Worm (Caenorhabditis elegans) whole organism, late embryonic: ENCODE measurements around the gene glb-14.

Source experiments
- ahr-1 ChIP-seq: sonication (generic microtip); optimal IDR thresholded peaks from 2 replicates; lab custom pipeline; 2016; ENCODE audit warnings: missing genetic modification characterization, missing compliant biosample characterization
- ama-1 ChIP-seq: fragments of 150-350 bp; optimal IDR thresholded peaks from 2 replicates; lab custom pipeline; 2014
- ceh-24 ChIP-seq: sonication (generic microtip); optimal IDR thresholded peaks from 2 replicates; lab custom pipeline; 2016; ENCODE audit warnings: mild to moderate bottlenecking, missing genetic modification characterization, missing compliant biosample characterization
- fkh-6 ChIP-seq: sonication (generic microtip); optimal IDR thresholded peaks from 2 replicates; lab custom pipeline; 2016; ENCODE audit warnings: missing genetic modification characterization, missing compliant biosample characterization
- hlh-8 ChIP-seq: sonication (generic microtip); optimal IDR thresholded peaks from 2 replicates; lab custom pipeline; 2016; ENCODE audit warnings: missing genotype, missing genetic modification characterization, missing compliant biosample characterization
- lim-6 ChIP-seq: sonication (generic microtip); optimal IDR thresholded peaks from 2 replicates; lab custom pipeline; 2016; ENCODE audit warnings: missing genetic modification characterization, missing compliant biosample characterization
- mec-3 ChIP-seq: sonication (generic microtip); optimal IDR thresholded peaks from 2 replicates; lab custom pipeline; 2016; ENCODE audit warnings: borderline replicate concordance, missing genetic modification characterization, missing compliant biosample characterization
- nhr-11 ChIP-seq: fragments of 150-350 bp; optimal IDR thresholded peaks from 2 replicates; lab custom pipeline; 2014; ENCODE audit warnings: missing biosample characterization, missing genetic modification characterization
- nhr-232 ChIP-seq: sonication (generic microtip); optimal IDR thresholded peaks from 2 replicates; lab custom pipeline; 2016; ENCODE audit warnings: missing genetic modification characterization, missing compliant biosample characterization
- pha-2 ChIP-seq: sonication (generic microtip); optimal IDR thresholded peaks from 2 replicates; lab custom pipeline; 2017; ENCODE audit warnings: mild to moderate bottlenecking, missing genetic modification characterization, missing compliant biosample characterization
- pha-4 ChIP-seq: fragments of 150-350 bp; optimal IDR thresholded peaks from 2 replicates; lab custom pipeline; 2018; ENCODE audit warnings: missing biosample characterization, missing genetic modification reagents, missing genetic modification characterization
- ref-2 ChIP-seq: sonication (generic microtip); optimal IDR thresholded peaks from 2 replicates; lab custom pipeline; 2016; ENCODE audit warnings: missing genetic modification characterization, missing compliant biosample characterization
- sox-4 ChIP-seq: sonication (generic microtip); optimal IDR thresholded peaks from 2 replicates; lab custom pipeline; 2017; ENCODE audit warnings: mild to moderate bottlenecking, missing genetic modification characterization, inconsistent platforms, missing compliant biosample characterization
- tbx-2 ChIP-seq: sonication (generic microtip); optimal IDR thresholded peaks from 2 replicates; lab custom pipeline; 2016; ENCODE audit warnings: missing genetic modification characterization, missing compliant biosample characterization

DNA sequence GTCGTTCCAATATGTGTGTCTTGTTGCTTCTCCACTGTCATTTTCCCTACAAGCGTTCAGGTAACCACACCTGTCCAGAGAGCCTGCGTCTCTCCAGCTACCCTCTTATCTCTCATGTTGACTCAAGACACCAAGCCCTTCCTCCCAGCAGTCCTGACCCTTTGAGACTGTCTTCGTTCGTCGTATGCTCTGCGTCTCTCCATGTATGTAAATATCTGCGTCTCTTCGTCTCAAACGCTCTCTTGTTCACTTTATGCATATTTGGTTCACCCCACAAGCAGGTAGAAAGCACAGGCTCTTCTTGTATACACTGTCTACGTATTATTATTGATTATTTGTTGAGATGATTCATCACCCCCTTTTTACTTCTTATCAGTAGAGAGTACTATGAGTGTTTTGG lies 47.1 kb downstream of the glb-14 start:
- TF ChIP-seq nhr-11 (no peak), nhr-232 (no peak), lim-6 (tag; lab: Kevin White, UChicago) (no peak), pha-4 (tag; lab: Kevin White, UChicago) (no peak), ref-2 (tag; lab: Kevin White, UChicago) (no peak), ama-1 (lab: Kevin White, UChicago) (no peak), tbx-2 (peak; percentile 63), hlh-8 (tag; lab: Kevin White, UChicago) (no peak), fkh-6 (tag; lab: Kevin White, UChicago) (no peak), mec-3 (tag; lab: Kevin White, UChicago) (no peak), sox-4 (tag; lab: Kevin White, UChicago) (no peak), pha-2 (no peak), ceh-24 (no peak), ahr-1 (tag; lab: Kevin White, UChicago) (no peak)
